Worm (Caenorhabditis elegans): ENCODE results near the gene cdk-5.

cdk-5 gene

DNA sequence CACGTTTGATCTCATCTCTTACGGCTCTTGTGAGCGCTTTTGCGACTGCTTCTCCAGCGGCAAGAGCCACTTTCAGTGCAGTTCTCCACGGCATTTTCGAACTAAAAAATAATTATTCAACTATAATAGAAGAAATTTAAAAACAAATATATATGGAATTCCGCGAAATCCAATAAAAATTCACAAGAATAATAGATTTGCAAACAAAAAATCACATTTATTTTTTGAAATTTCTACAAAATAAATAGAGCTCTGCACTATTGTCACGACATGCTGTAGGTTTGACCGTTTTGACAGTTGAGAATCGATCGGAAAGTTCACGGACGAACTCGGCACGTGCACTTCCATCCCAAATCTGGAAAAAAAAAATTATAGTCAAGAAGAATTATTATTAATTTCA, 30.6 kb downstream of the cdk-5 start, which contains the start of gene F45G2.8:
F45G2.8 (minus strand) TSS at position 101 of the 400 bp plus-strand sequence.
- TF ChIP-seq ceh-40 (GFP tag; IDR thresholded peaks at IDR 0.05) (no peak), him-1 (tag; optimal IDR thresholded peaks at IDR 0.05) (no peak), ztf-28 (GFP tag; IDR thresholded peaks at IDR 0.05) (no peak), attf-6 (GFP tag; IDR thresholded peaks at IDR 0.05) (no peak), F10E7.11 (tag; optimal IDR thresholded peaks at IDR 0.05) (no peak), sea-2 (GFP tag; IDR thresholded peaks at IDR 0.05) (no peak), K11D2.4 (GFP tag; IDR thresholded peaks at IDR 0.05) (no peak), madf-3 (GFP tag; IDR thresholded peaks at IDR 0.05) (no peak), mel-28 (tag; optimal IDR thresholded peaks at IDR 0.05; ENCODE audit: borderline replicate concordance) (no peak), ceh-91 (GFP tag; IDR thresholded peaks at IDR 0.05) (no peak), madf-10 (tag; optimal IDR thresholded peaks at IDR 0.05) (no peak), Y53F4B.3 (GFP tag; IDR thresholded peaks at IDR 0.05) (no peak), egrh-3 (GFP tag; IDR thresholded peaks at IDR 0.05) (no peak), lag-1 (GFP tag; IDR thresholded peaks at IDR 0.05) (no peak), let-607 (tag; optimal IDR thresholded peaks at IDR 0.05) (no peak), hsf-1 (GFP tag; IDR thresholded peaks at IDR 0.05) (no peak), F39B2.1 (GFP tag; IDR thresholded peaks at IDR 0.05) (no peak)

DNA sequence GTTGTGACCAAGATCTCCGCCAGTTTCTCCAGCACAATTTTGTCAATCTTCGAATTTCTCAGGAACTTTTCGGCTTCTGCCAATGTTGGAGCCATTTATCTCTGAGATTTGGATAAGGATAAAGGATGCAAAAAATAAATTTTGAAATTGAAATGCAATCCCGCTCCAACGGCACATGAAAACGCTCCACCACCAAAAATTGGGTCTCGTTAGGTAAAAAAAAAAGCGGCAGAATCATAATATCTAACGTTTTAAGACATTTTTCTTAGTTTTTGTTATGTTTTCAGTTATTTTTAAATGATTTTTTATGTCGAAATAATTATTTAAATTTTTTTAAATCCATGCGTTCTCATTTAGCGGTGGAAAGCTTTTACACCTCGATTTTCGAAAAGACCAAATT, 31.7 kb downstream of the cdk-5 start, which contains the start of gene F45G2.7:
F45G2.7 (minus strand) TSS at position 101 of the 400 bp plus-strand sequence.
- TF ChIP-seq ztf-25 (GFP tag; IDR thresholded peaks at IDR 0.05) (no peak), B0336.3 (GFP tag; IDR thresholded peaks at IDR 0.05) (no peak), ztf-3 (GFP tag; optimal IDR thresholded peaks at IDR 0.05) (no peak)

DNA sequence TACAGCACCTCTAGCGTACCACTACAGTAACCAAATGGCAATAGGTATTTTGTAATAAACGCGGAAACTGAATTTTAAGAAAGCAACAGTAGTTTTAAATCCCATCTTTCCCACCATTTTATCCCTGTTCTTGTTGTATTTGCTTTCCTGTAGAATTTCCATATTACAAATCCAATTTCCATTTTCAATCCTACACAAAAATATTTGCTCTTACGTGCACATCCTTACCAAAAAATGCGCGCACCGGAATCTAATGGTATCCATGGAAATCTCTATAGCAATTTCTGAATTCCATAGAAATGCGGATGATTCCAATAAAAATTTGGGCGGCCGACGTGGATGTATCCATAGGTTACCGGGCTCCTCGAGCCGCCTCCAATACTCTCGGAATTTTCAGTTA, 36.0 kb downstream of the cdk-5 start, which contains the start of gene trf-1:
trf-1 (plus strand) TSS at position 301 of the 400 bp plus-strand sequence.
- TF ChIP-seq mel-28 (tag; optimal IDR thresholded peaks at IDR 0.05; ENCODE audit: borderline replicate concordance) (no peak), snpc-3.4 (tag; optimal IDR thresholded peaks at IDR 0.05) (no peak), D2030.7 (GFP tag; IDR thresholded peaks at IDR 0.05) (no peak), die-1 (tag; optimal IDR thresholded peaks at IDR 0.05) (no peak), Y79H2A.3 (GFP tag; conservative IDR thresholded peaks at IDR 0.05) (no peak), B0019.2 (GFP tag; conservative IDR thresholded peaks at IDR 0.05) (no peak), lin-40 (tag; optimal IDR thresholded peaks at IDR 0.05) (no peak), lin-54 (GFP tag; optimal IDR thresholded peaks at IDR 0.05) (no peak), F57A8.1 (GFP tag; optimal IDR thresholded peaks at IDR 0.05) (no peak), ccch-3 (GFP tag; optimal IDR thresholded peaks at IDR 0.05) (no peak), aptf-3 (GFP tag; IDR thresholded peaks at IDR 0.05) (no peak), zim-3 (tag; optimal IDR thresholded peaks at IDR 0.05) (no peak), nfyb-1 (GFP tag; IDR thresholded peaks at IDR 0.05) (no peak), lsy-27 (tag; optimal IDR thresholded peaks at IDR 0.05; ENCODE audit: borderline replicate concordance, insufficient read depth) (no peak)

DNA sequence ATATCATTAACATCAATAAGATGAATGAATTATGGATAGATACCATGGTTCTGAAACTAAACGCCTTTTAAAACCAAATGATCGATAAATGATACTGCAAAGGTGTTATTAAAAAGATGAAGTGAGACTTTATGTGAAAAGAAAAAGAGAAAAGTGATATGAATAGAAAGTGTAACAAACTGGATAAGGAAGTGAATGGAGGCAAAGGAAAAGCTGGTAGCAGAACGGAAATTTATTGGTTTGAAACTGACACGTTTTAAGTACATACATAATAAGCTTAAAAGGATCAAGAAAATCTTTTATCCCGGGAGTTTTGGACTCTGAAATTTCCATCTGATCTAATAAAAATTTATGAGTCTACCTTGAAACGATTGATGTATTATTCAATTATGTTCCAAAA, 36.5 kb downstream of the cdk-5 start, which contains the start of gene bli-5:
bli-5 (minus strand) TSS at position 101 of the 400 bp plus-strand sequence.
- no peak for TF ChIP-seq Y67H2A.10 (GFP tag; conservative IDR thresholded peaks at IDR 0.05)
- no peak for TF ChIP-seq D2030.7 (GFP tag; IDR thresholded peaks at IDR 0.05)
- TF ChIP-seq lin-26 (GFP tag; IDR thresholded peaks at IDR 0.05), result no peak
- no peak for TF ChIP-seq F49E8.2 (tag; optimal IDR thresholded peaks at IDR 0.05; ENCODE audit: insufficient read depth)
- TF ChIP-seq hlh-26 (GFP tag; conservative IDR thresholded peaks at IDR 0.05), result no peak
- TF ChIP-seq ztf-6 (GFP tag; IDR thresholded peaks at IDR 0.05), result no peak
- TF ChIP-seq snpc-1.1 (tag; optimal IDR thresholded peaks at IDR 0.05; ENCODE audit: insufficient read depth), result no peak
- no peak for TF ChIP-seq T26A5.8 (tag; optimal IDR thresholded peaks at IDR 0.05)
- no peak for TF ChIP-seq attf-6 (GFP tag; IDR thresholded peaks at IDR 0.05)
- TF ChIP-seq egl-18 (GFP tag; IDR thresholded peaks at IDR 0.05), result no peak
- TF ChIP-seq ccch-3 (GFP tag; optimal IDR thresholded peaks at IDR 0.05), result no peak
- TF ChIP-seq zim-3 (tag; optimal IDR thresholded peaks at IDR 0.05), result no peak
- no peak for TF ChIP-seq die-1 (tag; optimal IDR thresholded peaks at IDR 0.05)
- no peak for TF ChIP-seq ztf-3 (GFP tag; optimal IDR thresholded peaks at IDR 0.05)
- no peak for TF ChIP-seq sdz-38 (tag; optimal IDR thresholded peaks at IDR 0.05)
- no peak for TF ChIP-seq lin-54 (GFP tag; optimal IDR thresholded peaks at IDR 0.05)

Measured in whole organism, young adult.